Worm (Caenorhabditis elegans) whole organism, L2 larva: Measurements from ENCODE around the gene lurp-3.

Experiments used
- ZK546.5 ChIP-seq: sonication (generic microtip); optimal IDR thresholded peaks from 2 replicates; lab custom pipeline; 2017; ENCODE audit warnings: missing biosample characterization, missing genetic modification characterization
- lin-11 ChIP-seq: fragments of 150-350 bp; sonication (generic microtip); optimal IDR thresholded peaks from 2 replicates; lab custom pipeline; 2014; ENCODE audit warnings: missing biosample characterization, missing genetic modification characterization, inconsistent platforms, mixed read lengths
- nhr-237 ChIP-seq: fragments of 150-350 bp; optimal IDR thresholded peaks from 2 replicates; lab custom pipeline; 2014; ENCODE audit warnings: missing biosample characterization, missing genetic modification characterization
- nhr-77 ChIP-seq: fragments of 150-350 bp; optimal IDR thresholded peaks from 2 replicates; lab custom pipeline; 2014; ENCODE audit warnings: missing biosample characterization, missing genetic modification characterization

DNA sequence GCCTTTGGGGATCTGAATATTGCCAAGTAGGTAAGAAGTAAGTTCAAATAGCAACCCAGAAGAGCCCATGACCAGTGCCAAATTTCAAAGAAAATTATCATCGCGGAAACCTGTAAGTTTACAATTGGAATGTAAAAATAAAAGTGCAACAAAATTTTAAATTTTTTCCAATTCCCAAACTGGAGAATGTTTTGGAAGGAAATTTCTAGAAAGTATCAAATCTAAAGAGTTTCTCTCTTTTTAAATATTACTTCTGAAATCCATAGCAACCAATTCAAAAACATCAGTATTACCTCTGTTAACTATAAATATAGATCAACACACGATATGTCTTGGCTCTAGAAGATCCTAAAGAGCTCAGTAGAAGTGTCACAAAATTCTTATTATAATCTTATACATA, 26.9 kb upstream of the lurp-3 start, which contains the start of gene srd-19:
- no peak for TF ChIP-seq nhr-77 (tag; lab: Kevin White, UChicago)
- no peak for TF ChIP-seq lin-11 (tag; lab: Kevin White, UChicago)
- no peak for TF ChIP-seq nhr-237 (tag; lab: Kevin White, UChicago)
- no peak for TF ChIP-seq ZK546.5 (tag; lab: Kevin White, UChicago)
